Worm (Caenorhabditis elegans) whole organism, young adult: ENCODE data around the gene lin-40.
A peak's percentile ranks its signal among the peaks of the same experiment; 100 is the strongest.

Experiments used
- gei-17 ChIP-seq: fragments of 200-800 bp; sonication (Bioruptor generic); optimal IDR thresholded peaks from 2 replicates; lab custom pipeline; 2018; ENCODE audit warnings: mild to moderate bottlenecking, missing genetic modification characterization, missing compliant biosample characterization
- madf-3 ChIP-seq: fragments of 200-800 bp; sonication (Bioruptor generic); IDR thresholded peaks from 2 replicates; pipeline ENCODE4 v1.3.6; 2022; ENCODE audit warnings: missing genetic modification reagents, missing genetic modification characterization, missing compliant biosample characterization
- rcor-1 ChIP-seq: fragments of 200-800 bp; sonication (Bioruptor generic); IDR thresholded peaks from 2 replicates; pipeline ENCODE4 v1.3.6; 2022; ENCODE audit warnings: missing genetic modification reagents, missing genetic modification characterization, missing compliant biosample characterization
- sea-2 ChIP-seq: fragments of 200-800 bp; sonication (Bioruptor generic); IDR thresholded peaks from 2 replicates; pipeline ENCODE4 v1.3.6; 2022; ENCODE audit warnings: missing genetic modification characterization, missing compliant biosample characterization
- snpc-1.3 ChIP-seq: sonication (generic microtip); optimal IDR thresholded peaks from 2 replicates; lab custom pipeline; 2017; ENCODE audit warnings: missing genetic modification characterization, mild to moderate bottlenecking, missing compliant biosample characterization, antibody characterized with exemption, moderate library complexity, missing genotype, missing genetic modification reagents; ENCODE audit not compliant: insufficient read depth
- snpc-4 ChIP-seq, 5 experiments: fragments of 150-350 bp in 1 of 5; sonication (generic microtip) in 4 of 5; optimal IDR thresholded peaks; 2 replicates each; lab custom pipeline; 2014 to 2018; ENCODE audit warnings: missing genetic modification characterization in 5 of 5, missing biosample characterization in 3 of 5, antibody characterized with exemption in 2 of 5, mild to moderate bottlenecking in 2 of 5, missing compliant biosample characterization in 2 of 5, missing genotype in 2 of 5, moderate library complexity in 2 of 5, missing genetic modification reagents in 1 of 5

- TF ChIP-seq sea-2 (GFP tag; lab: Robert Waterston, UW) (no peak), madf-3 (0 out of 2 replicates have a peak, but pooled peaks have one; percentile 47), gei-17 (GFP tag; lab: Kevin White, UChicago) (no peak), rcor-1 (GFP tag; lab: Robert Waterston, UW) (no peak), snpc-4 (GFP tag; optimal IDR thresholded peaks at IDR 0.05; lab: Kevin White, UChicago) (no peak), snpc-4 (tag; optimal IDR thresholded peaks at IDR 0.05; lab: Kevin White, UChicago) (no peak), snpc-1.3 (tag; lab: Kevin White, UChicago) (no peak)
Observed at ce11 chrV:3714750-3715149, 10.0 kb downstream of the lin-40 start.
